Worm (Caenorhabditis elegans) whole organism, early embryonic: ENCODE data around the gene ZK512.4.

Experiments
- B0310.2 ChIP-seq: sonication (generic microtip); optimal IDR thresholded peaks from 2 replicates; lab custom pipeline; 2016; ENCODE audit warnings: mild to moderate bottlenecking, missing genetic modification characterization, missing compliant biosample characterization
- F13C5.2 ChIP-seq: sonication (generic microtip); optimal IDR thresholded peaks from 2 replicates; lab custom pipeline; 2017; ENCODE audit warnings: mild to moderate bottlenecking, missing genetic modification characterization, inconsistent platforms, missing compliant biosample characterization
- ama-1 ChIP-seq: fragments of 150-350 bp; optimal IDR thresholded peaks from 2 replicates; lab custom pipeline; 2014
- ceh-13 ChIP-seq: fragments of 200-800 bp; sonication (Bioruptor generic); optimal IDR thresholded peaks from 2 replicates; lab custom pipeline; 2018; ENCODE audit warnings: mild to moderate bottlenecking, missing genetic modification characterization, missing compliant biosample characterization
- ceh-36 ChIP-seq: sonication (generic microtip); optimal IDR thresholded peaks from 2 replicates; lab custom pipeline; 2016; ENCODE audit warnings: missing genetic modification characterization, inconsistent platforms, missing compliant biosample characterization
- ets-7 ChIP-seq: sonication (generic microtip); optimal IDR thresholded peaks from 2 replicates; lab custom pipeline; 2016; ENCODE audit warnings: missing genotype, missing genetic modification characterization, missing compliant biosample characterization
- flt-1 ChIP-seq: fragments of 200-800 bp; sonication (Bioruptor generic); IDR thresholded peaks from 2 replicates; pipeline ENCODE4 v1.3.6; 2022; ENCODE audit warnings: missing genetic modification characterization, missing compliant biosample characterization
- hmbx-1 ChIP-seq: sonication (generic microtip); optimal IDR thresholded peaks from 2 replicates; lab custom pipeline; 2016; ENCODE audit warnings: mild to moderate bottlenecking, missing genetic modification characterization, missing compliant biosample characterization
- hmg-4 ChIP-seq: fragments of 200-800 bp; sonication (Bioruptor generic); optimal IDR thresholded peaks from 2 replicates; lab custom pipeline; 2018; ENCODE audit warnings: mild to moderate bottlenecking, missing genetic modification characterization, missing compliant biosample characterization
- pes-1 ChIP-seq: fragments of 200-800 bp; sonication (Bioruptor generic); IDR thresholded peaks from 2 replicates; pipeline ENCODE4 v1.3.6; 2022; ENCODE audit warnings: missing genetic modification reagents, missing genetic modification characterization, missing compliant biosample characterization
- scrt-1 ChIP-seq: fragments of 200-800 bp; sonication (Bioruptor generic); IDR thresholded peaks from 2 replicates; pipeline ENCODE4 v1.3.6; 2022; ENCODE audit warnings: missing genetic modification characterization, missing compliant biosample characterization
- tbx-11 ChIP-seq: fragments of 200-800 bp; sonication (Bioruptor generic); IDR thresholded peaks from 2 replicates; pipeline ENCODE4 v1.3.6; 2022; ENCODE audit warnings: missing genetic modification characterization, missing compliant biosample characterization
- tbx-37 ChIP-seq: fragments of 200-800 bp; sonication (Bioruptor generic); conservative IDR thresholded peaks from 2 replicates; pipeline ENCODE4 v1.3.6; 2022; ENCODE audit warnings: missing genetic modification reagents, missing genetic modification characterization, missing compliant biosample characterization
- tra-4 ChIP-seq: sonication (generic microtip); optimal IDR thresholded peaks from 2 replicates; lab custom pipeline; 2017; ENCODE audit warnings: missing genetic modification characterization, missing compliant biosample characterization

ce11 chrIII:9177874-9178273, 32.7 kb downstream of the ZK512.4 start:
- no peak for TF ChIP-seq tbx-11 (GFP tag; lab: Robert Waterston, UW)
- TF ChIP-seq ama-1 (lab: Kevin White, UChicago) = no peak
- no peak for TF ChIP-seq F13C5.2
- TF ChIP-seq tra-4 (tag; lab: Kevin White, UChicago) = no peak
- no peak for TF ChIP-seq hmbx-1 (tag; lab: Kevin White, UChicago)
- no peak for TF ChIP-seq ets-7 (tag; lab: Kevin White, UChicago)
- TF ChIP-seq B0310.2 (tag; lab: Kevin White, UChicago) = no peak
- TF ChIP-seq tbx-37 (GFP tag; lab: Robert Waterston, UW) = no peak
- no peak for TF ChIP-seq flt-1 (GFP tag; lab: Robert Waterston, UW)
- TF ChIP-seq pes-1 = no peak
- no peak for TF ChIP-seq ceh-13 (GFP tag; lab: Kevin White, UChicago)
- TF ChIP-seq hmg-4 (GFP tag; lab: Kevin White, UChicago) = no peak
- no peak for TF ChIP-seq scrt-1 (GFP tag; lab: Robert Waterston, UW)
- TF ChIP-seq ceh-36 (tag; lab: Kevin White, UChicago) = no peak
